Fruit fly (Drosophila melanogaster) whole organism, adult: Measurements from ENCODE around the gene CG13004.
A peak's percentile ranks its signal among the peaks of the same experiment; 100 is the strongest.

Experiments used
- CG11617 ChIP-seq: fragments of 200-800 bp; sonication (Bioruptor generic); optimal IDR thresholded peaks from 2 replicates; lab custom pipeline; 2017; ENCODE audit warnings: mild to moderate bottlenecking, missing biosample characterization, missing genetic modification reagents, missing genetic modification characterization
- CG12768 ChIP-seq: fragments of 200-800 bp; sonication (Bioruptor generic); optimal IDR thresholded peaks from 2 replicates; lab custom pipeline; 2017; ENCODE audit warnings: missing biosample characterization, missing genetic modification characterization, mild to moderate bottlenecking, moderate library complexity, missing genetic modification reagents
- CG14711 ChIP-seq: fragments of 200-800 bp; sonication (Bioruptor generic); optimal IDR thresholded peaks from 2 replicates; lab custom pipeline; 2018; ENCODE audit warnings: missing biosample characterization, mild to moderate bottlenecking, missing genetic modification characterization, moderate library complexity
- CG1620 ChIP-seq: fragments of 200-800 bp; sonication (Bioruptor generic); optimal IDR thresholded peaks from 2 replicates; lab custom pipeline; 2016; ENCODE audit warnings: missing biosample characterization, missing genetic modification characterization
- CG33017 ChIP-seq: fragments of 200-800 bp; sonication (Bioruptor generic); optimal IDR thresholded peaks from 2 replicates; lab custom pipeline; 2018; ENCODE audit warnings: missing biosample characterization, mild to moderate bottlenecking, missing genetic modification characterization, moderate library complexity
- CG5204 ChIP-seq: fragments of 200-800 bp; sonication (Bioruptor generic); optimal IDR thresholded peaks from 2 replicates; lab custom pipeline; 2016; ENCODE audit warnings: missing biosample characterization, missing genetic modification characterization
- CG7045 ChIP-seq: fragments of 200-800 bp; sonication (Bioruptor generic); optimal IDR thresholded peaks from 2 replicates; lab custom pipeline; 2017; ENCODE audit warnings: missing biosample characterization, mild to moderate bottlenecking, missing genetic modification characterization
- CG7101 ChIP-seq: fragments of 200-800 bp; sonication (Bioruptor generic); optimal IDR thresholded peaks from 2 replicates; lab custom pipeline; 2018; ENCODE audit warnings: missing biosample characterization, mild to moderate bottlenecking, missing genetic modification characterization, moderate library complexity
- Clk ChIP-seq: fragments of 200-800 bp; sonication (Bioruptor generic); optimal IDR thresholded peaks from 2 replicates; lab custom pipeline; 2017; ENCODE audit warnings: missing biosample characterization, missing genetic modification characterization
- Crg-1 ChIP-seq: fragments of 200-800 bp; sonication (Bioruptor generic); optimal IDR thresholded peaks from 2 replicates; lab custom pipeline; 2016; ENCODE audit warnings: missing biosample characterization, missing genetic modification characterization
- Hr96 ChIP-seq: fragments of 200-800 bp; sonication (Bioruptor generic); optimal IDR thresholded peaks from 2 replicates; lab custom pipeline; 2016; ENCODE audit warnings: missing biosample characterization, missing genetic modification characterization
- Mnt ChIP-seq: fragments of 200-800 bp; sonication (Bioruptor generic); optimal IDR thresholded peaks from 2 replicates; lab custom pipeline; 2016; ENCODE audit warnings: missing biosample characterization, mild to moderate bottlenecking, missing genetic modification characterization
- bab1 ChIP-seq: fragments of 200-800 bp; sonication (Bioruptor generic); optimal IDR thresholded peaks from 3 replicates; lab custom pipeline; 2019; ENCODE audit warnings: missing biosample characterization, mild to moderate bottlenecking, missing genetic modification characterization, moderate library complexity
- cic ChIP-seq: fragments of 200-800 bp; sonication (Bioruptor generic); optimal IDR thresholded peaks from 2 replicates; lab custom pipeline; 2017; ENCODE audit warnings: missing biosample characterization, mild to moderate bottlenecking, missing genetic modification characterization, moderate library complexity
- cnc ChIP-seq, 2 experiments: fragments of >200 bp; optimal IDR thresholded peaks; 2 replicates each; lab custom pipeline; 2017
- kay ChIP-seq: fragments of 200-800 bp; sonication (Bioruptor generic); peaks from one replicate; lab custom pipeline; 2016; ENCODE audit warnings: missing biosample characterization, missing genetic modification characterization, borderline replicate concordance
- ovo ChIP-seq: fragments of 200-800 bp; sonication (Bioruptor generic); optimal IDR thresholded peaks from 2 replicates; lab custom pipeline; 2016; ENCODE audit warnings: missing biosample characterization, missing genetic modification characterization
- pad ChIP-seq: fragments of 200-800 bp; sonication (Bioruptor generic); optimal IDR thresholded peaks from 3 replicates; lab custom pipeline; 2017; ENCODE audit warnings: missing biosample characterization, missing genetic modification characterization, mild to moderate bottlenecking, moderate library complexity, missing genetic modification reagents
- tj ChIP-seq: fragments of 200-800 bp; sonication (Bioruptor generic); optimal IDR thresholded peaks from 3 replicates; lab custom pipeline; 2017; ENCODE audit warnings: missing biosample characterization, mild to moderate bottlenecking, missing genetic modification characterization, moderate library complexity
- toe ChIP-seq: fragments of 200-800 bp; sonication (Bioruptor generic); optimal IDR thresholded peaks from 2 replicates; lab custom pipeline; 2016; ENCODE audit warnings: missing biosample characterization, missing genetic modification characterization

The CG13004 gene

dm6 chrX:16803299-16803698 lies 32.0 kb downstream of the CG13004 start, which contains the start of the genes Rai1 and CG13005:
Gene Rai1 (minus strand): TSS chrX:16803344.
Gene CG13005 (plus strand): TSS chrX:16803650.
- no peak for TF ChIP-seq CG12768 (GFP tag; lab: Kevin White, UChicago)
- peak; percentile 35 for TF ChIP-seq CG1620 (GFP tag; lab: Kevin White, UChicago)
- TF ChIP-seq CG7045 = no peak
- TF ChIP-seq CG7101 (tag; lab: Kevin White, UChicago) = no peak
- no peak for TF ChIP-seq bab1
- TF ChIP-seq Clk = no peak
- no peak for TF ChIP-seq CG14711 (tag; lab: Kevin White, UChicago)

- TF ChIP-seq ovo (GFP tag; lab: Kevin White, UChicago) (no peak), Hr96 (GFP tag; lab: Kevin White, UChicago) (no peak), CG12768 (GFP tag; lab: Kevin White, UChicago) (no peak)
Observed at dm6 chrX:16800530-16801027, 34.7 kb downstream of the CG13004 start, which contains the start of the genes CG9132 and CG4789. Gene CG9132 (minus strand): TSS chrX:16800710. Gene CG4789 (plus strand): TSS chrX:16800930.

- TF ChIP-seq CG7101 (tag; lab: Kevin White, UChicago) (peak; percentile 4), Mnt (GFP tag; lab: Kevin White, UChicago) (peak; percentile 17), cnc (optimal IDR thresholded peaks at IDR 0.05; lab: Kevin White, UChicago) (no peak), bab1 (peak; percentile 18), tj (peak; percentile 1), CG33017 (tag; lab: Kevin White, UChicago) (no peak)
Observed at dm6 chrX:16799914-16800313, 35.4 kb downstream of the CG13004 start.

dm6 chrX:16798166-16798565 lies 37.2 kb downstream of the CG13004 start:
- TF ChIP-seq CG1620 (GFP tag; lab: Kevin White, UChicago) (no peak), CG7101 (tag; lab: Kevin White, UChicago) (no peak), kay (no peak), CG7045 (no peak), CG5204 (no peak), tj (no peak), CG14711 (tag; lab: Kevin White, UChicago) (no peak), cnc (optimal IDR thresholded peaks at IDR 0.05; lab: Kevin White, UChicago) (no peak), pad (no peak), Hr96 (GFP tag; lab: Kevin White, UChicago) (no peak), ovo (GFP tag; lab: Kevin White, UChicago) (no peak), Clk (no peak), CG12768 (GFP tag; lab: Kevin White, UChicago) (no peak), toe (GFP tag; lab: Kevin White, UChicago) (no peak)

- TF ChIP-seq kay (no peak), Mnt (GFP tag; lab: Kevin White, UChicago) (peak; percentile 69), CG14711 (tag; lab: Kevin White, UChicago) (no peak)
Observed at dm6 chrX:16793129-16793748, 42.1 kb downstream of the CG13004 start.

dm6 chrX:16791920-16792829 lies 43.1 kb downstream of the CG13004 start, which contains the start of gene CG4768:
Gene CG4768 (plus strand): TSS chrX:16792119.
- TF ChIP-seq bab1 (peak; percentile 50), ovo (GFP tag; lab: Kevin White, UChicago) (no peak), CG14711 (tag; lab: Kevin White, UChicago) (no peak), pad (peak; percentile 96), CG1620 (GFP tag; lab: Kevin White, UChicago) (peak; percentile 25), tj (peak; percentile 12), cnc (optimal IDR thresholded peaks at IDR 0.05; lab: Kevin White, UChicago) (no peak), Crg-1 (GFP tag; lab: Kevin White, UChicago) (no peak), Clk (no peak), CG7101 (tag; lab: Kevin White, UChicago) (no peak), CG5204 (no peak), cic (no peak), kay (no peak), CG11617 (GFP tag; lab: Kevin White, UChicago) (no peak), CG12768 (GFP tag; lab: Kevin White, UChicago) (no peak), Mnt (GFP tag; lab: Kevin White, UChicago) (peak; percentile 69)

- TF ChIP-seq ovo (GFP tag; lab: Kevin White, UChicago) = no peak
- no peak for TF ChIP-seq toe (GFP tag; lab: Kevin White, UChicago)
- no peak for TF ChIP-seq cnc (optimal IDR thresholded peaks at IDR 0.05; lab: Kevin White, UChicago)
- TF ChIP-seq CG5204 = no peak
- no peak for TF ChIP-seq kay
- TF ChIP-seq CG14711 (tag; lab: Kevin White, UChicago) = no peak
- TF ChIP-seq Clk = no peak
- peak; percentile 90 for TF ChIP-seq Mnt (GFP tag; lab: Kevin White, UChicago)
- no peak for TF ChIP-seq Crg-1 (GFP tag; lab: Kevin White, UChicago)
- peak; percentile 25 for TF ChIP-seq CG1620 (GFP tag; lab: Kevin White, UChicago)
- TF ChIP-seq cic = no peak
Observed at dm6 chrX:16791058-16791457, 44.3 kb downstream of the CG13004 start, which contains the start of gene Rrp45. Gene Rrp45 (minus strand): TSS chrX:16791266.
